Fruit fly (Drosophila melanogaster): ENCODE results near the gene Pmi.
A peak's percentile ranks its signal among the peaks of the same experiment; 100 is the strongest.

Pmi gene

DNA sequence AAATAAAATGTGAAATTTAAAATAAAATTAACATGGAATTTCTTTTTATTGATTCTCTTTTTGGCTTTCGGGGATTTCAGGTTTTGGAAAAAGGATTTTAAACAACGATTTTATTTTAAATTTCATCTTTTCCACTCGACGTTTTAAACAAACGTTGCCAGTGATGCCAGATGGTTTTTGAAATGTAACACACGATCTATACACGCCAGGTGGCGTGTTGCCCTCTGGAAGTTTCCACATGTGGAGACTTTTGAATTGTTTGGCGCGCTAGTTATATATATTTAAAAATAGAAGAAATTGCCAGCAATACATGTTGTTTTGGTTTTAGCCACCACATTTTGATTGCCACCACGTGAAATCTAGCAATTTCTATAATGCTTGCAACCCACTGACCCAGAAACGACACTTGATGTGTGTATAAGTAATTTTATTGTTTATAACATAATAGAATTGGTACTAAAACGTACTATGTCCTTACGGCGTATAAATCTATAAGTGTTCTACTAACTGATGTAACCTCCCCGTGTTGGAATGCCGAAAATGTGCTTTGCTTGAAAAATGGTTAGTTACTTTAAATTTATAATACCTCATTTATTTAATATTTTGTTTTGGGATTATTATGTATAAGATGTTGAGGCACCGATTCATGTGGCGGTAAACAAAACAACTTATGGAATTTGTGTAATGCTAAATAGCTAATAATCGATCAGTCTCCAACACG, 30.1 kb upstream of the Pmi start (continued):
- peak; percentile 1 for TF ChIP-seq Fer3 (tag; optimal IDR thresholded peaks at IDR 0.05)
- TF ChIP-seq CG33213 (GFP tag; optimal IDR thresholded peaks at IDR 0.05) = peak; percentile 48
- no peak for TF ChIP-seq CG11093 (GFP tag; IDR thresholded peaks at IDR 0.05)
- peak; percentile 46 for TF ChIP-seq CG12659 (GFP tag; optimal IDR thresholded peaks at IDR 0.05)
- peak; percentile 59 for TF ChIP-seq CG17829 (tag; optimal IDR thresholded peaks at IDR 0.05)
- TF ChIP-seq crol (GFP tag; IDR thresholded peaks at IDR 0.05) = no peak
- no peak for TF ChIP-seq lilli (GFP tag; optimal IDR thresholded peaks at IDR 0.05)
- peak; percentile 60 for TF ChIP-seq CG2116 (GFP tag; optimal IDR thresholded peaks at IDR 0.05)
- TF ChIP-seq CG33557 (GFP tag; optimal IDR thresholded peaks at IDR 0.05) = no peak
- peak; percentile 62 for TF ChIP-seq CoRest (tag; optimal IDR thresholded peaks at IDR 0.05)
- TF ChIP-seq CG1603 (tag; optimal IDR thresholded peaks at IDR 0.05) = peak; percentile 59
- no peak for TF ChIP-seq dysf (GFP tag; IDR thresholded peaks at IDR 0.05)
- no peak for TF ChIP-seq CG3726 (GFP tag; IDR thresholded peaks at IDR 0.05)
- peak; percentile 19 for TF ChIP-seq gfzf (GFP tag; optimal IDR thresholded peaks at IDR 0.05)
- TF ChIP-seq repo (GFP tag; optimal IDR thresholded peaks at IDR 0.05) = no peak
- TF ChIP-seq CG4360 (GFP tag; IDR thresholded peaks at IDR 0.05) = peak; percentile 9; the same call in 1 of the 2 replicates
- no peak for TF ChIP-seq CG30431 (GFP tag; optimal IDR thresholded peaks at IDR 0.05)
- no peak for TF ChIP-seq emc (GFP tag; optimal IDR thresholded peaks at IDR 0.05)
- no peak for TF ChIP-seq CG12942 (GFP tag; optimal IDR thresholded peaks at IDR 0.05)
- no peak for TF ChIP-seq az2 (GFP tag; optimal IDR thresholded peaks at IDR 0.05)
- TF ChIP-seq inv (GFP tag; IDR thresholded peaks at IDR 0.05; ENCODE audit: partially characterized antibody) = no peak; the same call in 1 of the 2 replicates
- no peak for TF ChIP-seq ken (GFP tag; IDR thresholded peaks at IDR 0.05)
- TF ChIP-seq BtbVII (GFP tag; optimal IDR thresholded peaks at IDR 0.05) = no peak
- TF ChIP-seq sug (tag; optimal IDR thresholded peaks at IDR 0.05) = peak; percentile 40
- TF ChIP-seq Hr78 (GFP tag; optimal IDR thresholded peaks at IDR 0.05) = no peak
- peak; percentile 66 for TF ChIP-seq Rfx (GFP tag; IDR thresholded peaks at IDR 0.05)
- TF ChIP-seq Hr3 (GFP tag; optimal IDR thresholded peaks at IDR 0.05) = no peak
- no peak for TF ChIP-seq CG15696 (tag; optimal IDR thresholded peaks at IDR 0.05)
- TF ChIP-seq Xrp1 (GFP tag; IDR thresholded peaks at IDR 0.05) = no peak
- peak; percentile 35 for TF ChIP-seq CG10267 (tag; optimal IDR thresholded peaks at IDR 0.05)
- TF ChIP-seq CG42726 (GFP tag; IDR thresholded peaks at IDR 0.05; ENCODE audit: partially characterized antibody) = peak; percentile 64
- no peak for TF ChIP-seq MESR4 (GFP tag; optimal IDR thresholded peaks at IDR 0.05)
- TF ChIP-seq Mrtf (GFP tag; IDR thresholded peaks at IDR 0.05) = no peak
- TF ChIP-seq CG31388 (GFP tag; optimal IDR thresholded peaks at IDR 0.05) = no peak
- TF ChIP-seq CG4328 (GFP tag; optimal IDR thresholded peaks at IDR 0.05) = no peak
- no peak for TF ChIP-seq fd96Cb (tag; optimal IDR thresholded peaks at IDR 0.05)
- TF ChIP-seq wdn (GFP tag; IDR thresholded peaks at IDR 0.05) = no peak
- no peak for TF ChIP-seq Doc2 (GFP tag; IDR thresholded peaks at IDR 0.05)
- TF ChIP-seq nmo (GFP tag; optimal IDR thresholded peaks at IDR 0.05) = peak; percentile 23
- TF ChIP-seq CG15269 (tag; optimal IDR thresholded peaks at IDR 0.05) = no peak
- TF ChIP-seq Hsf (GFP tag; optimal IDR thresholded peaks at IDR 0.05) = no peak
- TF ChIP-seq CG8388 (GFP tag; optimal IDR thresholded peaks at IDR 0.05) = no peak
- TF ChIP-seq croc (GFP tag; conservative IDR thresholded peaks at IDR 0.05) = no peak
- TF ChIP-seq CG16815 (GFP tag; optimal IDR thresholded peaks at IDR 0.05) = no peak
- TF ChIP-seq Dad (GFP tag; optimal IDR thresholded peaks at IDR 0.05) = no peak
- TF ChIP-seq grau (tag; optimal IDR thresholded peaks at IDR 0.05) = peak; percentile 30
- TF ChIP-seq sna (GFP tag; IDR thresholded peaks at IDR 0.05; ENCODE audit: partially characterized antibody) = no peak
- peak; percentile 26; the same call in 1 of the 2 replicates for TF ChIP-seq CG32532 (GFP tag; IDR thresholded peaks at IDR 0.05)
- no peak for TF ChIP-seq nau (GFP tag; optimal IDR thresholded peaks at IDR 0.05)

All from whole organism, embryonic.